Fruit fly (Drosophila melanogaster): ENCODE results near the gene Qsox4.
A peak's percentile ranks its signal among the peaks of the same experiment; 100 is the strongest.

The Qsox4 gene

DNA sequence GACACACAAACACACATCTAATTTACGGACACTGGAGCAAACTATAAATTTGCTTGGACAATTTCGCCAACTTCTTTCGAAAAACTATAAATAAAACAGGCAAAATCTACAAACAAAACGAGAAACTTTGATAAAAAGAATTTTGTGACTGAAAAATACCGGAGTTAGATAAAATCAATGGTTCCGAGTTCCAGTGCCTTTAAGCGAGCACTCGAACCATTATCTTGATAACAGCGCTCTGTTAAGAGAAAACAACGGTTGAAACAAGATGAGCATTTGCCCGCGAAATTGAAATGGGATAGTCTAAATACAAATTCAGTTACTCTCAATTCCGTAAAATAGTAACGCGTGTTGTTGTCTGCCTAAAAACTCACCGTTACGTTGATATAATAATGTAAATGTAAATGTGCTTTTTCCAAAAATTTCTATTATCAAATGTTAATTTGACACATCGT is 8.0 kb upstream of the Qsox4 start, which contains the start of gene CG10254 (continued):
- TF ChIP-seq Bdp1 (GFP tag; optimal IDR thresholded peaks at IDR 0.05), result no peak
- peak; percentile 7 for TF ChIP-seq CG12299 (tag; optimal IDR thresholded peaks at IDR 0.05)
- no peak for TF ChIP-seq CG2199 (GFP tag; IDR thresholded peaks at IDR 0.05)
- TF ChIP-seq CG8290 (GFP tag; optimal IDR thresholded peaks at IDR 0.05), result no peak
- TF ChIP-seq CG8290 (tag; optimal IDR thresholded peaks at IDR 0.05), result no peak
- TF ChIP-seq CG31441 (GFP tag; IDR thresholded peaks at IDR 0.05), result no peak
- no peak for TF ChIP-seq fd3F (GFP tag; optimal IDR thresholded peaks at IDR 0.05)
- no peak for TF ChIP-seq kah (GFP tag; optimal IDR thresholded peaks at IDR 0.05)
- TF ChIP-seq CG13624 (GFP tag; optimal IDR thresholded peaks at IDR 0.05), result no peak
- no peak for TF ChIP-seq Hand (GFP tag; optimal IDR thresholded peaks at IDR 0.05)
- no peak for TF ChIP-seq HLH54F (GFP tag; optimal IDR thresholded peaks at IDR 0.05)
- no peak for TF ChIP-seq CG17568 (GFP tag; optimal IDR thresholded peaks at IDR 0.05)
- peak; percentile 90 for TF ChIP-seq E2f2 (GFP tag; IDR thresholded peaks at IDR 0.05)
- peak; percentile 59 for TF ChIP-seq pzg (GFP tag; optimal IDR thresholded peaks at IDR 0.05)
- TF ChIP-seq unpg (GFP tag; optimal IDR thresholded peaks at IDR 0.05), result no peak
- TF ChIP-seq CG16863 (GFP tag; optimal IDR thresholded peaks at IDR 0.05), result no peak
- no peak for TF ChIP-seq CG4328 (GFP tag; optimal IDR thresholded peaks at IDR 0.05)
- no peak for TF ChIP-seq sd (tag; optimal IDR thresholded peaks at IDR 0.05)
- peak; percentile 73 for TF ChIP-seq CTCF (GFP tag; optimal IDR thresholded peaks at IDR 0.05)
- TF ChIP-seq CG12071 (GFP tag; optimal IDR thresholded peaks at IDR 0.05), result no peak
- no peak for TF ChIP-seq CG10565 (GFP tag; optimal IDR thresholded peaks at IDR 0.05)
- no peak for TF ChIP-seq kay (GFP tag; optimal IDR thresholded peaks at IDR 0.05)
- TF ChIP-seq CG17359 (tag; optimal IDR thresholded peaks at IDR 0.05), result no peak
- peak; percentile 64; the same call in 1 of the 2 replicates for TF ChIP-seq onecut (GFP tag; IDR thresholded peaks at IDR 0.05)
- TF ChIP-seq lov (optimal IDR thresholded peaks at IDR 0.05), result no peak
- no peak for TF ChIP-seq lov (GFP tag; IDR thresholded peaks at IDR 0.05)
- no peak for TF ChIP-seq Camta (GFP tag; optimal IDR thresholded peaks at IDR 0.05)
- no peak for TF ChIP-seq zf30C (GFP tag; optimal IDR thresholded peaks at IDR 0.05)
- TF ChIP-seq tap (tag; optimal IDR thresholded peaks at IDR 0.05), result no peak
- TF ChIP-seq ato (GFP tag; IDR thresholded peaks at IDR 0.05; ENCODE audit: partially characterized antibody), result no peak
- TF ChIP-seq MTF-1 (GFP tag; optimal IDR thresholded peaks at IDR 0.05; ENCODE audit: borderline replicate concordance), result no peak
- no peak for TF ChIP-seq Dfd (GFP tag; optimal IDR thresholded peaks at IDR 0.05)
- TF ChIP-seq nerfin-1 (tag; optimal IDR thresholded peaks at IDR 0.05), result no peak
- peak; percentile 100 for TF ChIP-seq CG15601 (tag; optimal IDR thresholded peaks at IDR 0.05)
- TF ChIP-seq CG17829 (tag; optimal IDR thresholded peaks at IDR 0.05), result no peak
- peak; percentile 25 for TF ChIP-seq HmgZ (tag; optimal IDR thresholded peaks at IDR 0.05)
- TF ChIP-seq YL-1 (GFP tag; optimal IDR thresholded peaks at IDR 0.05), result peak; percentile 45
- TF ChIP-seq CG15514 (GFP tag; optimal IDR thresholded peaks at IDR 0.05), result peak; percentile 99
- no peak for TF ChIP-seq CG6272 (GFP tag; IDR thresholded peaks at IDR 0.05)
- TF ChIP-seq CG15479 (GFP tag; optimal IDR thresholded peaks at IDR 0.05), result no peak
- TF ChIP-seq CG4707 (GFP tag; optimal IDR thresholded peaks at IDR 0.05), result no peak
- TF ChIP-seq crp (GFP tag; optimal IDR thresholded peaks at IDR 0.05), result no peak
- no peak for TF ChIP-seq CG4282 (GFP tag; optimal IDR thresholded peaks at IDR 0.05)
- no peak for TF ChIP-seq Six4 (GFP tag; optimal IDR thresholded peaks at IDR 0.05)
- no peak for TF ChIP-seq CG2129 (GFP tag; IDR thresholded peaks at IDR 0.05; ENCODE audit: partially characterized antibody)
- TF ChIP-seq knrl (GFP tag; IDR thresholded peaks at IDR 0.05; ENCODE audit: partially characterized antibody), result no peak; the same call in 2 of the 3 replicates
- TF ChIP-seq Ada2b (GFP tag; IDR thresholded peaks at IDR 0.05), result no peak
- TF ChIP-seq CG5953 (GFP tag; IDR thresholded peaks at IDR 0.05), result no peak
- TF ChIP-seq Hmr (GFP tag; optimal IDR thresholded peaks at IDR 0.05), result no peak
- no peak for TF ChIP-seq CG10366 (GFP tag; IDR thresholded peaks at IDR 0.05)
- no peak for TF ChIP-seq CG18011 (GFP tag; optimal IDR thresholded peaks at IDR 0.05)
- peak; percentile 34 for TF ChIP-seq CG9797 (GFP tag; optimal IDR thresholded peaks at IDR 0.05)

All from whole organism, embryonic.